Worm (Caenorhabditis elegans) whole organism, midembryonic: ENCODE data around the gene clp-6.

Experiments
- flt-1 ChIP-seq: fragments of 200-800 bp; sonication (Bioruptor generic); IDR thresholded peaks from 2 replicates; pipeline ENCODE4 v1.3.6; 2022; ENCODE audit warnings: missing genetic modification characterization, missing compliant biosample characterization
- med-1 ChIP-seq: sonication (generic microtip); optimal IDR thresholded peaks from 2 replicates; lab custom pipeline; 2017; ENCODE audit warnings: missing genetic modification characterization, mild to moderate bottlenecking, missing compliant biosample characterization, antibody characterized with exemption, missing genetic modification reagents; ENCODE audit not compliant: insufficient read depth
- tab-1 ChIP-seq: fragments of 200-800 bp; sonication (Bioruptor generic); IDR thresholded peaks from 2 replicates; pipeline ENCODE4 v1.3.6; 2022; ENCODE audit warnings: missing genetic modification characterization, missing compliant biosample characterization
- ztf-23 ChIP-seq: fragments of 200-800 bp; sonication (Bioruptor generic); IDR thresholded peaks from 2 replicates; pipeline ENCODE4 v1.3.6; 2022; ENCODE audit warnings: missing genetic modification reagents, missing genetic modification characterization, missing compliant biosample characterization
- ztf-29 ChIP-seq: fragments of 200-800 bp; sonication (Bioruptor generic); IDR thresholded peaks from 2 replicates; pipeline ENCODE4 v1.3.6; 2022; ENCODE audit warnings: missing genetic modification reagents, missing genetic modification characterization, missing compliant biosample characterization

- TF ChIP-seq tab-1 (GFP tag; lab: Robert Waterston, UW) (no peak), ztf-29 (no peak), med-1 (no peak), ztf-23 (GFP tag; lab: Robert Waterston, UW) (no peak), flt-1 (GFP tag; lab: Robert Waterston, UW) (no peak)
These were observed 28.6 kb downstream of the clp-6 start, which contains the start of gene spp-31 for ce11 chrIV:1406267-1406666.
